Fruit fly (Drosophila melanogaster) whole organism, prepupa: ENCODE results near the gene gny.

Experiments used
- Blimp-1 ChIP-seq: fragments of 200-800 bp; sonication (Bioruptor generic); optimal IDR thresholded peaks from 3 replicates; lab custom pipeline; 2017; ENCODE audit warnings: missing biosample characterization, missing genetic modification characterization, mild to moderate bottlenecking, moderate library complexity, missing genetic modification reagents
- CG10631 ChIP-seq: fragments of 200-800 bp; sonication (Bioruptor generic); optimal IDR thresholded peaks from 2 replicates; lab custom pipeline; 2016; ENCODE audit warnings: missing biosample characterization, missing genetic modification characterization
- CG10669 ChIP-seq: fragments of 200-800 bp; sonication (Bioruptor generic); optimal IDR thresholded peaks from 3 replicates; lab custom pipeline; 2018; ENCODE audit warnings: missing biosample characterization, mild to moderate bottlenecking, missing genetic modification characterization, moderate library complexity
- CG11762 ChIP-seq: fragments of 200-800 bp; sonication (Bioruptor generic); optimal IDR thresholded peaks from 3 replicates; lab custom pipeline; 2016; ENCODE audit warnings: missing biosample characterization, missing genetic modification characterization; ENCODE audit not compliant: insufficient read depth
- CG15336 ChIP-seq: fragments of 200-800 bp; sonication (Bioruptor generic); IDR thresholded peaks from 2 replicates; pipeline ENCODE4 v1.3.6; 2022; ENCODE audit warnings: missing biosample characterization, missing genetic modification characterization
- CG1621 ChIP-seq: fragments of 200-800 bp; sonication (Bioruptor generic); optimal IDR thresholded peaks from 3 replicates; lab custom pipeline; 2018; ENCODE audit warnings: missing biosample characterization, mild to moderate bottlenecking, missing genetic modification characterization
- CG16779 ChIP-seq: fragments of 200-800 bp; sonication (Bioruptor generic); optimal IDR thresholded peaks from 3 replicates; lab custom pipeline; 2017; ENCODE audit warnings: missing biosample characterization, mild to moderate bottlenecking, missing genetic modification characterization
- CG3032 ChIP-seq: fragments of 200-800 bp; optimal IDR thresholded peaks from 2 replicates; lab custom pipeline; 2019; ENCODE audit warnings: missing biosample characterization, mild to moderate bottlenecking, missing genetic modification characterization, moderate library complexity
- CG31627 ChIP-seq: fragments of 200-800 bp; sonication (Bioruptor generic); optimal IDR thresholded peaks from 3 replicates; lab custom pipeline; 2016; ENCODE audit warnings: missing biosample characterization, missing genetic modification characterization
- CG32006 ChIP-seq: fragments of 200-800 bp; sonication (Bioruptor generic); optimal IDR thresholded peaks from 3 replicates; lab custom pipeline; 2017; ENCODE audit warnings: missing biosample characterization, mild to moderate bottlenecking, missing genetic modification characterization
- CG34406 ChIP-seq: fragments of 200-800 bp; sonication (Bioruptor generic); optimal IDR thresholded peaks from 3 replicates; lab custom pipeline; 2016; ENCODE audit warnings: missing biosample characterization, missing genetic modification characterization
- CG3919 ChIP-seq: fragments of 200-800 bp; sonication (Bioruptor generic); optimal IDR thresholded peaks from 3 replicates; lab custom pipeline; 2016; ENCODE audit warnings: missing biosample characterization, missing genetic modification characterization
- CG4318 ChIP-seq: fragments of 200-800 bp; sonication (Bioruptor generic); optimal IDR thresholded peaks from 3 replicates; lab custom pipeline; 2017; ENCODE audit warnings: missing biosample characterization, mild to moderate bottlenecking, missing genetic modification characterization
- CG6276 ChIP-seq: fragments of 200-800 bp; sonication (Bioruptor generic); optimal IDR thresholded peaks from 2 replicates; lab custom pipeline; 2017; ENCODE audit warnings: missing biosample characterization, mild to moderate bottlenecking, missing genetic modification characterization
- CG6792 ChIP-seq: fragments of 200-800 bp; sonication (Bioruptor generic); optimal IDR thresholded peaks from 3 replicates; lab custom pipeline; 2016; ENCODE audit warnings: missing biosample characterization, missing genetic modification characterization
- CG6808 ChIP-seq: fragments of 200-800 bp; sonication (Bioruptor generic); optimal IDR thresholded peaks from 3 replicates; lab custom pipeline; 2017; ENCODE audit warnings: missing biosample characterization, missing genetic modification characterization, mild to moderate bottlenecking, moderate library complexity, missing genetic modification reagents
- CG6854 ChIP-seq: fragments of 200-800 bp; sonication (Bioruptor generic); optimal IDR thresholded peaks from 2 replicates; lab custom pipeline; 2017; ENCODE audit warnings: missing biosample characterization, mild to moderate bottlenecking, missing genetic modification characterization
- CG8119 ChIP-seq: fragments of 200-800 bp; sonication (Bioruptor generic); IDR thresholded peaks from 3 replicates; pipeline ENCODE4 v1.3.6; 2022; ENCODE audit warnings: missing biosample characterization, missing genetic modification characterization
- Eip75B ChIP-seq: fragments of 200-800 bp; sonication (Bioruptor generic); optimal IDR thresholded peaks from 3 replicates; lab custom pipeline; 2016; ENCODE audit warnings: missing biosample characterization, missing genetic modification characterization
- Eip78C ChIP-seq: fragments of 200-800 bp; sonication (Bioruptor generic); peaks from one replicate; lab custom pipeline; 2016; ENCODE audit warnings: missing biosample characterization, missing genetic modification characterization
- Eip93F ChIP-seq: fragments of 200-800 bp; sonication (Bioruptor generic); optimal IDR thresholded peaks from 2 replicates; lab custom pipeline; 2016; ENCODE audit warnings: missing biosample characterization, mild to moderate bottlenecking, missing genetic modification characterization
- Ets21C ChIP-seq: fragments of 200-800 bp; sonication (Bioruptor generic); optimal IDR thresholded peaks from 3 replicates; lab custom pipeline; 2016; ENCODE audit warnings: missing biosample characterization, missing genetic modification characterization
- Ets96B ChIP-seq: fragments of 200-800 bp; optimal IDR thresholded peaks from 2 replicates; lab custom pipeline; 2019; ENCODE audit warnings: missing biosample characterization, mild to moderate bottlenecking, missing genetic modification characterization, moderate library complexity
- Gug ChIP-seq: fragments of 200-800 bp; sonication (Bioruptor generic); IDR thresholded peaks from 2 replicates; pipeline ENCODE4 v1.3.6; 2022; ENCODE audit warnings: missing biosample characterization, missing genetic modification characterization
- Hr38 ChIP-seq: sonication (Bioruptor generic); optimal IDR thresholded peaks from 2 replicates; lab custom pipeline; 2016; ENCODE audit warnings: missing biosample characterization, missing genetic modification characterization
- Hr4 ChIP-seq: fragments of 200-800 bp; sonication (Bioruptor generic); optimal IDR thresholded peaks from 3 replicates; lab custom pipeline; 2016; ENCODE audit warnings: missing biosample characterization, missing genetic modification characterization
- OdsH ChIP-seq: fragments of 200-800 bp; sonication (Bioruptor generic); optimal IDR thresholded peaks from 3 replicates; lab custom pipeline; 2016; ENCODE audit warnings: missing biosample characterization, missing genetic modification characterization
- Sox14 ChIP-seq: fragments of 200-800 bp; sonication (Bioruptor generic); optimal IDR thresholded peaks from 3 replicates; lab custom pipeline; 2016; ENCODE audit warnings: missing biosample characterization, missing genetic modification characterization
- Sox15 ChIP-seq: fragments of 200-800 bp; sonication (Bioruptor generic); optimal IDR thresholded peaks from 3 replicates; lab custom pipeline; 2016; ENCODE audit warnings: missing biosample characterization, missing genetic modification characterization
- achi ChIP-seq: fragments of 200-800 bp; sonication (Bioruptor generic); optimal IDR thresholded peaks from 3 replicates; lab custom pipeline; 2016; ENCODE audit warnings: missing biosample characterization, missing genetic modification characterization
- acj6 ChIP-seq: fragments of 200-800 bp; sonication (Bioruptor generic); optimal IDR thresholded peaks from 3 replicates; lab custom pipeline; 2016; ENCODE audit warnings: missing biosample characterization, missing genetic modification characterization
- cyc ChIP-seq: fragments of 200-800 bp; sonication (Bioruptor generic); optimal IDR thresholded peaks from 3 replicates; lab custom pipeline; 2016; ENCODE audit warnings: missing biosample characterization, missing genetic modification characterization
- dsx ChIP-seq: fragments of 200-800 bp; optimal IDR thresholded peaks from 3 replicates; lab custom pipeline; 2019; ENCODE audit warnings: missing biosample characterization, mild to moderate bottlenecking, missing genetic modification characterization, moderate library complexity; ENCODE audit not compliant: poor library complexity, severe bottlenecking
- eg ChIP-seq: fragments of 200-800 bp; sonication (Bioruptor generic); IDR thresholded peaks from 3 replicates; pipeline ENCODE4 v1.3.6; 2022; ENCODE audit warnings: missing biosample characterization, missing genetic modification characterization
- esn ChIP-seq: fragments of 200-800 bp; sonication (Bioruptor generic); optimal IDR thresholded peaks from 2 replicates; lab custom pipeline; 2016; ENCODE audit warnings: missing biosample characterization, mild to moderate bottlenecking, missing genetic modification characterization, moderate library complexity
- fd59A ChIP-seq: fragments of 200-800 bp; sonication (Bioruptor generic); optimal IDR thresholded peaks from 2 replicates; lab custom pipeline; 2017; ENCODE audit warnings: missing biosample characterization, mild to moderate bottlenecking, missing genetic modification characterization, missing genetic modification reagents
- fd85E ChIP-seq: fragments of 200-800 bp; sonication (Bioruptor generic); optimal IDR thresholded peaks from 3 replicates; lab custom pipeline; 2016; ENCODE audit warnings: missing biosample characterization, missing genetic modification characterization
- fkh ChIP-seq: fragments of 200-800 bp; sonication (Bioruptor generic); optimal IDR thresholded peaks from 3 replicates; lab custom pipeline; 2017; ENCODE audit warnings: missing biosample characterization, mild to moderate bottlenecking, missing genetic modification characterization, moderate library complexity
- pdm3 ChIP-seq: fragments of 200-800 bp; sonication (Bioruptor generic); optimal IDR thresholded peaks from 3 replicates; lab custom pipeline; 2016; ENCODE audit warnings: missing biosample characterization, missing genetic modification characterization
- salr ChIP-seq, 2 experiments: fragments of 200-800 bp; sonication (Bioruptor generic); optimal IDR thresholded peaks; 3 replicates each; lab custom pipeline; 2016 to 2018; ENCODE audit warnings: missing biosample characterization in 2 of 2, missing genetic modification characterization in 2 of 2, mild to moderate bottlenecking in 1 of 2
- vri ChIP-seq: fragments of 200-800 bp; sonication (Bioruptor generic); optimal IDR thresholded peaks from 3 replicates; lab custom pipeline; 2016; ENCODE audit warnings: missing biosample characterization, mild to moderate bottlenecking, missing genetic modification characterization

gny gene

dm6 chr2L:10366525-10366924, 13.4 kb upstream of the gny start, which contains the start of gene CG5056:
Gene CG5056 (plus strand): TSS chr2L:10366692.
- TF ChIP-seq cyc (GFP tag; lab: Kevin White, UChicago) (peak; percentile 1), CG11762 (GFP tag; lab: Kevin White, UChicago) (no peak), CG8119 (GFP tag; lab: Robert Waterston, UW) (peak; percentile 55), Eip78C (GFP tag; lab: Kevin White, UChicago) (peak; percentile 63), Ets96B (tag; lab: Kevin White, UChicago) (peak; percentile 6), Blimp-1 (GFP tag; lab: Kevin White, UChicago) (no peak), CG3032 (tag; lab: Kevin White, UChicago) (peak; percentile 47)

dm6 chr2L:10372297-10372696, 7.6 kb upstream of the gny start:
- peak; percentile 8 for TF ChIP-seq Eip78C (GFP tag; lab: Kevin White, UChicago)
- TF ChIP-seq vri (GFP tag; lab: Kevin White, UChicago): no peak

- peak; percentile 9 for TF ChIP-seq Hr4 (GFP tag; lab: Kevin White, UChicago)
- TF ChIP-seq CG32006 (GFP tag; lab: Kevin White, UChicago): no peak
These were observed 6.2 kb upstream of the gny start, which contains the start of gene rho-5 for dm6 chr2L:10373605-10374269. Gene rho-5 (minus strand): TSS chr2L:10373900.

dm6 chr2L:10375464-10376236, 4.3 kb upstream of the gny start, which contains the start of the genes CG33303 and dpr19:
Gene CG33303 (minus strand): TSS chr2L:10375757.
Gene dpr19 (plus strand): TSS chr2L:10376168.
- TF ChIP-seq Hr38 (no peak), achi (GFP tag; lab: Kevin White, UChicago) (peak; percentile 8), CG15336 (GFP tag; lab: Robert Waterston, UW) (peak; percentile 79), Gug (peak; percentile 22; the same call in 1 of the 2 replicates), dsx (GFP tag; lab: Kevin White, UChicago) (peak; percentile 36), CG10669 (GFP tag; lab: Kevin White, UChicago) (peak; percentile 7), acj6 (GFP tag; lab: Kevin White, UChicago) (no peak), CG11762 (GFP tag; lab: Kevin White, UChicago) (no peak), CG34406 (GFP tag; lab: Kevin White, UChicago) (peak; percentile 51), fd59A (GFP tag; lab: Kevin White, UChicago) (no peak), CG6792 (GFP tag; lab: Kevin White, UChicago) (peak; percentile 37), fkh (GFP tag; lab: Kevin White, UChicago) (no peak), CG6276 (GFP tag; lab: Kevin White, UChicago) (no peak), CG6808 (GFP tag; lab: Kevin White, UChicago) (peak; percentile 24), fd85E (GFP tag; lab: Kevin White, UChicago) (no peak), CG4318 (GFP tag; lab: Kevin White, UChicago) (no peak), Sox15 (no peak), OdsH (no peak), CG31627 (no peak), CG3919 (no peak), Eip75B (GFP tag; lab: Kevin White, UChicago) (no peak), Eip78C (GFP tag; lab: Kevin White, UChicago) (peak; percentile 70), pdm3 (no peak), Ets21C (GFP tag; lab: Kevin White, UChicago) (no peak), Blimp-1 (GFP tag; lab: Kevin White, UChicago) (no peak), CG32006 (GFP tag; lab: Kevin White, UChicago) (no peak), CG1621 (tag; lab: Kevin White, UChicago) (no peak), CG6854 (GFP tag; lab: Kevin White, UChicago) (peak; percentile 43), Ets96B (tag; lab: Kevin White, UChicago) (peak; percentile 60), CG3032 (tag; lab: Kevin White, UChicago) (peak; percentile 65), esn (GFP tag; lab: Kevin White, UChicago) (peak; percentile 49), Eip93F (no peak), CG16779 (tag; lab: Kevin White, UChicago) (no peak), CG10631 (GFP tag; lab: Kevin White, UChicago) (peak; percentile 46), salr (GFP tag; optimal IDR thresholded peaks at IDR 0.05; lab: Kevin White, UChicago) (no peak), eg (no peak), vri (GFP tag; lab: Kevin White, UChicago) (no peak), CG8119 (GFP tag; lab: Robert Waterston, UW) (peak; percentile 67; the same call in 2 of the 3 replicates), Sox14 (GFP tag; lab: Kevin White, UChicago) (no peak)
